Worm (Caenorhabditis elegans) whole organism, L3 larva: ENCODE measurements around the gene tag-343.

ENCODE experiments used
- R02D3.7 ChIP-seq: fragments of 150-350 bp; optimal IDR thresholded peaks from 2 replicates; lab custom pipeline; 2014; ENCODE audit warnings: missing biosample characterization, missing genetic modification characterization
- ZK546.5 ChIP-seq: sonication (generic microtip); optimal IDR thresholded peaks from 2 replicates; lab custom pipeline; 2017; ENCODE audit warnings: missing biosample characterization, missing genetic modification characterization
- aly-2 ChIP-seq: fragments of 150-350 bp; optimal IDR thresholded peaks from 2 replicates; lab custom pipeline; 2014; ENCODE audit warnings: missing biosample characterization, missing genetic modification characterization
- ceh-28 ChIP-seq: fragments of 150-350 bp; optimal IDR thresholded peaks from 2 replicates; lab custom pipeline; 2014; ENCODE audit warnings: missing biosample characterization, missing genetic modification reagents, missing genetic modification characterization
- ceh-82 ChIP-seq: fragments of 150-350 bp; optimal IDR thresholded peaks from 2 replicates; lab custom pipeline; 2014; ENCODE audit warnings: missing biosample characterization, missing genetic modification characterization
- ceh-9 ChIP-seq: sonication (generic microtip); optimal IDR thresholded peaks from 2 replicates; lab custom pipeline; 2018; ENCODE audit warnings: missing biosample characterization, missing genetic modification characterization
- egl-5 ChIP-seq: fragments of 150-350 bp; optimal IDR thresholded peaks from 2 replicates; lab custom pipeline; 2017; ENCODE audit warnings: missing biosample characterization, missing genetic modification reagents, missing genetic modification characterization, inconsistent platforms
- elt-1 ChIP-seq: fragments of 150-350 bp; optimal IDR thresholded peaks from 2 replicates; lab custom pipeline; 2014; ENCODE audit warnings: missing biosample characterization, missing genetic modification characterization
- elt-2 ChIP-seq: sonication (generic microtip); optimal IDR thresholded peaks from 2 replicates; lab custom pipeline; 2016; ENCODE audit warnings: missing genetic modification reagents, mild to moderate bottlenecking, missing genetic modification characterization, missing compliant biosample characterization
- eor-1 ChIP-seq, 2 experiments: fragments of 150-350 bp; optimal IDR thresholded peaks; 2 replicates each; lab custom pipeline; 2014 to 2018; ENCODE audit warnings: missing biosample characterization in 2 of 2, missing genetic modification characterization in 2 of 2
- fkh-10 ChIP-seq: sonication (generic microtip); optimal IDR thresholded peaks from 2 replicates; lab custom pipeline; 2017; ENCODE audit warnings: missing biosample characterization, missing genetic modification reagents, missing genetic modification characterization
- fkh-2 ChIP-seq: fragments of 150-350 bp; optimal IDR thresholded peaks from 2 replicates; lab custom pipeline; 2014; ENCODE audit warnings: missing biosample characterization, missing genetic modification reagents, missing genetic modification characterization
- jun-1 ChIP-seq: fragments of 150-350 bp; optimal IDR thresholded peaks from 2 replicates; lab custom pipeline; 2014; ENCODE audit warnings: missing biosample characterization, missing genetic modification reagents, missing genetic modification characterization
- lin-39 ChIP-seq: fragments of 150-350 bp; optimal IDR thresholded peaks from 2 replicates; lab custom pipeline; 2018; ENCODE audit warnings: missing biosample characterization, missing genetic modification reagents, missing genetic modification characterization
- lsy-12 ChIP-seq: sonication (generic microtip); optimal IDR thresholded peaks from 2 replicates; lab custom pipeline; 2016; ENCODE audit warnings: mild to moderate bottlenecking, missing genetic modification characterization, missing compliant biosample characterization
- mdl-1 ChIP-seq: fragments of 150-350 bp; optimal IDR thresholded peaks from 2 replicates; lab custom pipeline; 2014; ENCODE audit warnings: missing biosample characterization, missing genetic modification characterization
- mml-1 ChIP-seq: fragments of 150-350 bp; sonication (generic microtip); optimal IDR thresholded peaks from 3 replicates; lab custom pipeline; 2014; ENCODE audit warnings: missing biosample characterization, missing genetic modification characterization
- nfya-1 ChIP-seq: sonication (generic microtip); optimal IDR thresholded peaks from 2 replicates; lab custom pipeline; 2017; ENCODE audit warnings: missing genetic modification characterization, mild to moderate bottlenecking, missing compliant biosample characterization, antibody characterized with exemption, moderate library complexity; ENCODE audit not compliant: insufficient read depth
- nhr-11 ChIP-seq: fragments of 150-350 bp; optimal IDR thresholded peaks from 2 replicates; lab custom pipeline; 2014; ENCODE audit warnings: missing biosample characterization, missing genetic modification characterization
- nhr-23 ChIP-seq: fragments of 150-350 bp; optimal IDR thresholded peaks from 2 replicates; lab custom pipeline; 2014; ENCODE audit warnings: missing biosample characterization, missing genetic modification reagents, missing genetic modification characterization
- nhr-237 ChIP-seq: fragments of 150-350 bp; optimal IDR thresholded peaks from 2 replicates; lab custom pipeline; 2014; ENCODE audit warnings: missing biosample characterization, missing genetic modification characterization
- nhr-25 ChIP-seq: sonication (generic microtip); optimal IDR thresholded peaks from 2 replicates; lab custom pipeline; 2017; ENCODE audit warnings: missing biosample characterization, missing genetic modification characterization
- nhr-43 ChIP-seq: sonication (generic microtip); optimal IDR thresholded peaks from 2 replicates; lab custom pipeline; 2016; ENCODE audit warnings: mild to moderate bottlenecking, missing genetic modification characterization, missing compliant biosample characterization; ENCODE audit not compliant: poor library complexity, severe bottlenecking
- nhr-67 ChIP-seq: fragments of 150-350 bp; optimal IDR thresholded peaks from 2 replicates; lab custom pipeline; 2014; ENCODE audit warnings: missing biosample characterization, missing genetic modification characterization
- nhr-77 ChIP-seq: fragments of 150-350 bp; optimal IDR thresholded peaks from 2 replicates; lab custom pipeline; 2014; ENCODE audit warnings: missing biosample characterization, missing genetic modification characterization
- pha-4 ChIP-seq: fragments of 150-350 bp; optimal IDR thresholded peaks from 2 replicates; lab custom pipeline; 2014; ENCODE audit warnings: missing biosample characterization, missing genetic modification reagents, missing genetic modification characterization
- pqm-1 ChIP-seq: fragments of 150-350 bp; optimal IDR thresholded peaks from 2 replicates; lab custom pipeline; 2017; ENCODE audit warnings: missing biosample characterization, missing genetic modification characterization, inconsistent platforms
- sea-2 ChIP-seq: fragments of 150-350 bp; sonication (generic microtip); optimal IDR thresholded peaks from 4 replicates; lab custom pipeline; 2014; ENCODE audit warnings: missing biosample characterization, missing genetic modification reagents, missing genetic modification characterization
- skn-1 ChIP-seq: fragments of 150-350 bp; optimal IDR thresholded peaks from 2 replicates; lab custom pipeline; 2014; ENCODE audit warnings: missing biosample characterization, missing genetic modification characterization
- tbx-2 ChIP-seq: sonication (generic microtip); optimal IDR thresholded peaks from 2 replicates; lab custom pipeline; 2016; ENCODE audit warnings: mild to moderate bottlenecking, missing genetic modification characterization, missing compliant biosample characterization
- unc-39 ChIP-seq: sonication (generic microtip); optimal IDR thresholded peaks from 4 replicates; lab custom pipeline; 2017; ENCODE audit warnings: missing biosample characterization, missing genetic modification characterization
- unc-62 ChIP-seq: fragments of 150-350 bp; sonication (generic microtip); optimal IDR thresholded peaks from 4 replicates; lab custom pipeline; 2014; ENCODE audit warnings: missing biosample characterization, missing genetic modification reagents, missing genetic modification characterization
- zag-1 ChIP-seq: fragments of 150-350 bp; optimal IDR thresholded peaks from 2 replicates; lab custom pipeline; 2014; ENCODE audit warnings: missing biosample characterization, missing genetic modification characterization

Gene tag-343

DNA sequence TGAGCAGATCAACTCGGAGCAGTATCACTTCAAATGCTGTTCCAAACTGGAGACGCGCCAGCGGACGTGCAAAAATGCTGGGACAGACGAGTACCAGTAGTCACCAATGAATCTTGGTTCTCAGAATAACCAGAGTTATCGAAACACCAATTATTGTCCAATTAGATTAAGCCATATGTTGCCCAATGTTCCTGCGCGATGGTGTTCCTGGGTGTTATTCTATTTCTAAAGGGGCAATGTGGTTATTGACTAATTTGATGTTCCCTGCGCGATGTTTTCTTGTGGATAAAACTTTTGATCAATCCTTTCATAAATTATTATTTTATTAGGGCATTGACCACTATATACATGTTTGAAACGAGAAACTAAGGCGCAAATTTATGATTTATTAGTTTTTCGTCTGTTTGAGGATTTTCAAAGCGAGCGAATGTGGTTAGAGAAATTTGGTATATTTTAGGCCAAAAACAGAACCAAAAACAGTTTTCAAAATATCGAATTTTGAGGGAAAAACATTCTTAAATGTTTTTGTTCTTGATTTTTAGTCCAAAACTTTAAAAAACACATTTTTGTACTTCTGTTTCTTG lies 7.5 kb upstream of the tag-343 start (continued):
- TF ChIP-seq lin-39 (peak; percentile 100), elt-1 (tag; lab: Kevin White, UChicago) (peak; percentile 78), mdl-1 (peak; percentile 76), ceh-28 (peak; percentile 100), elt-2 (tag; lab: Kevin White, UChicago) (peak; percentile 87), ZK546.5 (tag; lab: Kevin White, UChicago) (peak; percentile 68), R02D3.7 (tag; lab: Kevin White, UChicago) (peak; percentile 94), nhr-43 (tag; lab: Kevin White, UChicago) (peak; percentile 99), nhr-67 (tag; lab: Kevin White, UChicago) (peak; percentile 72), skn-1 (tag; lab: Kevin White, UChicago) (peak; percentile 99), nhr-11 (peak; percentile 97), fkh-2 (tag; lab: Kevin White, UChicago) (peak; percentile 79), sea-2 (GFP tag; lab: Kevin White, UChicago) (peak; percentile 73), mml-1 (tag; lab: Kevin White, UChicago) (no peak), ceh-9 (tag; lab: Kevin White, UChicago) (peak; percentile 84), lsy-12 (tag; lab: Kevin White, UChicago) (peak; percentile 96), jun-1 (tag; lab: Kevin White, UChicago) (peak; percentile 99), nfya-1 (peak; percentile 96), tbx-2 (peak; percentile 98), nhr-23 (tag; lab: Kevin White, UChicago) (peak; percentile 99)

DNA sequence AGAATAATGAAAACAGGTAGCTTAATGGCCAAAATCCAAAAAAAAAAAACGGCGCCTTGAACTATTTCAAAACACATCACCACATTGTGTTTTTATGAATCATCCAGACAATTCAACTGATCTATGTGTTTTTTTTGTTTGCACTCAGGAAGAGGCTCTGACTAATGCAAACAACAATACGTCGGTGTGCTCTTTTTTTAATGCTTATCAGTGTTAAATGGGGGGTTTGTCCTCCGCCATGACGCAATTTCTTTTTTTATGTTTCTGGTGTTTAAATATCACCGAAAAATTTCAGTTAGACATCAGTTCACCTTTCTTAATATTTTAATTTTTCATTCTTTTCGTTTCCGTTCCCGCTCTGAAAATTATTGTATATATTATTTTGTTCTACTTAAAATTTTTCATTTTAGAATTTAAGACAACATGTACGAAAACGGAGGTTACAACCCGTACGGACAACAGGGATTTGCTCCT lies 4.6 kb upstream of the tag-343 start, which contains the start of gene F22H10.2:
F22H10.2 (plus strand) TSS at position 424 of the 474 bp plus-strand sequence.
- TF ChIP-seq nhr-25 (tag; lab: Kevin White, UChicago) = no peak
- TF ChIP-seq pha-4 (tag; lab: Kevin White, UChicago) = peak; percentile 65
- peak; percentile 80 for TF ChIP-seq elt-2 (tag; lab: Kevin White, UChicago)
- no peak for TF ChIP-seq nhr-237 (tag; lab: Kevin White, UChicago)
- peak; percentile 86 for TF ChIP-seq pqm-1
- no peak for TF ChIP-seq fkh-2 (tag; lab: Kevin White, UChicago)
- TF ChIP-seq jun-1 (tag; lab: Kevin White, UChicago) = peak; percentile 27

DNA sequence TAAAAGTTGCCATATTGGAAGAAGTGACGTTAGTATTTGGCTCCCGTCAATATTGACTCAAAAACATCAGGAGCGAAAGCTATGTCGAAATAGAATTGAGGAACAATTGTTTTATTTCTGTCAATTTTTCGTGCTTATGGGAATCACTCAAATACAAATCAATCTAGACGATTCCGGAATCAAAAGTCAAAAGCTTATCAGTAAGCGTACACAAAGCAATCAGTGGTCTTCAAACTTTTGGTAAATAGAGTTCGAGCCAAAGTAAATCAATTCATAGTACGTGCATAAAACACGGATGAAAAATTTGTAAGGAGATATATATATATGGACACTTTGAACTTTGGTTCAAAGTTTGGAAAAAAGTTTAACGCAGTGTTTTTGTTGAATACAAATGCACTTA lies 3.6 kb upstream of the tag-343 start:
- TF ChIP-seq elt-2 (tag; lab: Kevin White, UChicago) (peak; percentile 54), pha-4 (tag; lab: Kevin White, UChicago) (peak; percentile 54), aly-2 (tag; lab: Kevin White, UChicago) (no peak), pqm-1 (peak; percentile 40), nfya-1 (no peak)

DNA sequence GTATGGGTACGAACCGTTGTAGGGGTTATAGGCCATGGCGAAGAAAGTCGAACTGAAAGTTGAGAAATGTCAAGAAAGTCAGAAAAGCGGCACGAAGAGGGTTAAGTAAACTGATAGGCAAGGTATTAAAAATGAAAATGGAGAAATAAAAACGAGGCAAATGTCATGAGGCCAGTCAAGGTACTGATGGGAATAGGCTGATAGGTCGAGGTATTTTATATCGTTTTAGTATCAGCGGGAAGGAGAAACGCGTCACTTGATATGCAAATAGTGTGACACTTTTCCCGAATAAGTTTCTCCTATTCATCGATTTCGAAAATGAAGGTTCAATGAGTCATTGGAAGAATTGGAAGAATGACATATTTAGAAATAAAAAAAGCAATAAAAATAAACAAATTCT lies 3.1 kb upstream of the tag-343 start, which contains the start of gene F22H10.3:
F22H10.3 (minus strand) TSS at position 36 of the 400 bp plus-strand sequence.
- no peak for TF ChIP-seq sea-2 (GFP tag; lab: Kevin White, UChicago)
- TF ChIP-seq nhr-237 (tag; lab: Kevin White, UChicago) = no peak
- no peak for TF ChIP-seq unc-39 (tag; lab: Kevin White, UChicago)
- TF ChIP-seq fkh-10 (GFP tag; lab: Kevin White, UChicago) = no peak
- TF ChIP-seq mml-1 (tag; lab: Kevin White, UChicago) = no peak
- TF ChIP-seq ceh-82 (tag; lab: Kevin White, UChicago) = no peak
- TF ChIP-seq elt-2 (tag; lab: Kevin White, UChicago) = peak; percentile 79
- TF ChIP-seq unc-62 (GFP tag; lab: Kevin White, UChicago) = no peak
- TF ChIP-seq nhr-43 (tag; lab: Kevin White, UChicago) = no peak
- no peak for TF ChIP-seq nhr-23 (tag; lab: Kevin White, UChicago)
- no peak for TF ChIP-seq elt-1 (tag; lab: Kevin White, UChicago)
- TF ChIP-seq nhr-77 (tag; lab: Kevin White, UChicago) = no peak
- TF ChIP-seq zag-1 (tag; lab: Kevin White, UChicago) = no peak
- no peak for TF ChIP-seq aly-2 (tag; lab: Kevin White, UChicago)
- TF ChIP-seq jun-1 (tag; lab: Kevin White, UChicago) = no peak
- no peak for TF ChIP-seq eor-1 (tag; optimal IDR thresholded peaks at IDR 0.05; lab: Kevin White, UChicago)
- TF ChIP-seq egl-5 (tag; lab: Kevin White, UChicago) = no peak
- TF ChIP-seq pha-4 (tag; lab: Kevin White, UChicago) = peak; percentile 52
- TF ChIP-seq nhr-11 = no peak
- peak; percentile 82 for TF ChIP-seq pqm-1
